Worm (Caenorhabditis elegans): Measurements from ENCODE around the gene F46H5.3.

F46H5.3 gene

DNA sequence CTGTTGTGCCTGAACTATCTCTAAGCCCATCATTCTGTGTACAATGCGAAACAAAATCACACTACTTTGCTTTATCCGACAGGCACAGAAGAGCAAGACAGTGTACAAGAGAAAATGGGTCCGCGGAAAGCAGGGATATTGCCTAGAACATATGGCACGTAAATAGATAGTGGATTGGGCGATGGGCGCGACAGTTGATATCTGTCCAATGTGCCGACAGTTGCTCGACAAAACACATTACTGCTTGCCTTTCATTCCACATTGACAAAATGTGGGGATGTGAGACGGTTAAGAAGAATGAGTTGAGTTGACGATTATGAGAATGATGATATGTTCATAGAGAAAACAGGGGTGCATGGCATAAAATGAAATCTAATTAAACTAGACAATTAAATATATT is 13.4 kb downstream of the F46H5.3 start:
- TF ChIP-seq unc-55 (GFP tag; optimal IDR thresholded peaks at IDR 0.05), result peak; percentile 17
- TF ChIP-seq unc-3 (GFP tag; conservative IDR thresholded peaks at IDR 0.05), result 0 out of 2 replicates have a peak, but pooled peaks have one; percentile 0
- TF ChIP-seq unc-3 (tag; optimal IDR thresholded peaks at IDR 0.05), result no peak
- no peak for TF ChIP-seq fax-1 (tag; optimal IDR thresholded peaks at IDR 0.05)

DNA sequence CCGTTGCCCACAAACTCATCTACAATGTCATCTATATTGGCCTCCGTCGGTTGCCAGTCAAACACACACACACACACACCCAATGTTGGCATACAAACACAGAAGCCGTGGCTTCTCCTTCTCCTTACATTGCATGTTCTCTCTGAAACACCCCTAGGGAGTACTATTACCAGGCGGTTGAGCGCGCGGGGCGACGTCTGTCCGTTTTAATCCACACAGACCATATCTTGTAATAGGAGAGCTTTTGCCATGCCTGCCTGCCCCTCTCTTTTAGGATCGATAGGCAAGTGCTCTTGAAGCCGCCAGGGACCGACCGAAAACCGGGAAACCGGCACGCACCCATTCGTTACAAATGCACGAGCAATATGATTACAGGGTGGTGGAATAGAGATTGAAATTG is 14.0 kb downstream of the F46H5.3 start:
- TF ChIP-seq syd-9 (tag; optimal IDR thresholded peaks at IDR 0.05) (peak; percentile 57), unc-3 (GFP tag; conservative IDR thresholded peaks at IDR 0.05) (0 out of 2 replicates have a peak, but pooled peaks have one; percentile 12), unc-3 (tag; optimal IDR thresholded peaks at IDR 0.05) (no peak), elt-2 (tag; optimal IDR thresholded peaks at IDR 0.05) (no peak), ceh-34 (tag; optimal IDR thresholded peaks at IDR 0.05) (peak; percentile 56), ceh-6 (GFP tag; optimal IDR thresholded peaks at IDR 0.05) (peak; percentile 45), mec-3 (tag; optimal IDR thresholded peaks at IDR 0.05; ENCODE audit: borderline replicate concordance) (peak; percentile 22), K09A11.1 (tag; optimal IDR thresholded peaks at IDR 0.05; ENCODE audit: insufficient read depth) (no peak), ceh-48 (tag; optimal IDR thresholded peaks at IDR 0.05) (peak; percentile 42)

DNA sequence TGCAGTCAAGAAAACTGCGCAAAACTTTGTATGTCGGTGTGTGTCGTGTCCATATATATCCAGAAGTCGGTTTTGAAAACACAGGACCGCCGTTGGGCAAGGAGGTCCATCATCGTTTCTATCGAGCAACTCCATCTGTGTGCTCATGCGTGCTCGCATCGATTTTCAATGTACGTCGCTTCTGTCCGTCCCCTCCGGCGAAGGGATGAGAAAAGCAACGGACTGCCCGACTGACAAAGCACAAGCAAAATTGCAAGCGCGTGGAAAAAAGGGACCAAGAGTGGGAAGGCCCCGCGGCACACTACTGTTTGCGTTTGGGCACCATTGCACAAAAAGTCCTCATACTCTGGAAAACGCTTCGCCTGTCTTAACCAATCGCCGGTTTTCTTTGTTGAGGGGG is 16.1 kb downstream of the F46H5.3 start:
- TF ChIP-seq ceh-48 (tag; optimal IDR thresholded peaks at IDR 0.05), result peak; percentile 84
- TF ChIP-seq T23F11.4 (GFP tag; optimal IDR thresholded peaks at IDR 0.05), result no peak

DNA sequence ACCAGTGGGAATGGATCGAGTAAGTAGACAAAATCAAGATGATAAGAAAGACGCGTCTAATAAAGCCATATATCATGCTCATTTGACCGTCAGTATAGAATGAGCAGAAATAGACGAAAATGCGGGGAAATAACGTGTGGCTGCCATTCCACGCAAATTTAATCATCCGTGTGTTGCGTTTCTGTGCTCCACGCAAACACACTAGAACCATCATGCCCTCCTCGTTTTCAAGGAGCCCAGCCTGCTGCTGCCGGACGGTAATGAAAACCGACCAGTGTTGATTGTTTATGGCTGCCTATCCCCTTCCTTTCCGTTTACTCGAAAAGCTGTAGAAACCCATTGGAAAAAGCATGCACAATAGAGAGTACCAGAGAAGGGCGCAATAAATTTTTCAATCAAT is 18.3 kb downstream of the F46H5.3 start:
- peak; percentile 56 for TF ChIP-seq unc-42 (tag; optimal IDR thresholded peaks at IDR 0.05)
- no peak for TF ChIP-seq nfya-1 (tag; optimal IDR thresholded peaks at IDR 0.05)

DNA sequence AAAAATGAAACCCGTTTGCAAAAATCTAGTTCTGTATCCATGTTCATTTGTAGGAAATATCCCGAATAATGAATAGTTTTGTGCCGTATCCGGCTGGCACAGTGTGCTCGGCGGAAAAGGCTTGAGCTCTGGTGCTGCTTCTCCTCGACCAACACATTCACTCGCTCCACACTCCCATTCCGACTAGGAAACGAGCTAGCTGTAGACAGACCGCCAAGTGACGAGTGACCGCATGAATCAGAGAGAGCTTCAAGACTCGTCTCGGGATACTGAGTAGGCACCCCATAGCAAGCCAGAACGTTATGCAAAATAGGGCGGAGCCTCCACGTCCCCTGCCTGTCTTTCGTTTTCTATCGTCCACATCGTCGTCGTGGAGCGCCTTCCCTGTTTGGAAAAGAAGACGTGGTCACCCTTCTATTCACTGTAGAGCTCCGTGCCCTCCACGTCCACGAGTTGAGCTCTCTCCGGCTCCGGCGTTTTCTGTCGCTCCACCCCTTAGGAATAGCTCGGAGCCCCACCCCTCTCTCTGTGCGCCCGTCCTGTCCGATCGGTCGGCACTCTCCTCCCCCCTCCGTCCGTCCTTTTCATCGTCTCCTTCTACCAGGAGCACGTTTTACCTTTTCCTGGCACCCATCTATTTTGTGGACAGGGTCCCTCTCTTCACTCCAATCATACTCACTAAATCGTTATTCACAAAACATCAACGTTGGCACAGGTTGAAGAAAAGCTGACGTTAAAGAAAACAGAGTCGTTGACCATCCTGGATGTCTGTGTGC is 20.6 kb downstream of the F46H5.3 start, which contains the start of gene syd-9:
Gene syd-9 (plus strand): TSS at position 394 of the 776 bp plus-strand sequence.
- TF ChIP-seq C08G9.2 (tag; optimal IDR thresholded peaks at IDR 0.05), result no peak
- no peak for TF ChIP-seq ceh-18 (tag; optimal IDR thresholded peaks at IDR 0.05)
- no peak for TF ChIP-seq lin-11 (tag; optimal IDR thresholded peaks at IDR 0.05)
- no peak for TF ChIP-seq madf-2 (tag; optimal IDR thresholded peaks at IDR 0.05)
- no peak for TF ChIP-seq tbx-7 (tag; optimal IDR thresholded peaks at IDR 0.05)
- TF ChIP-seq mec-3 (tag; optimal IDR thresholded peaks at IDR 0.05; ENCODE audit: borderline replicate concordance), result no peak
- no peak for TF ChIP-seq K09A11.1 (tag; optimal IDR thresholded peaks at IDR 0.05; ENCODE audit: insufficient read depth)
- TF ChIP-seq elt-4 (tag; optimal IDR thresholded peaks at IDR 0.05), result no peak
- no peak for TF ChIP-seq rnt-1 (tag; optimal IDR thresholded peaks at IDR 0.05)
- no peak for TF ChIP-seq ceh-48 (tag; optimal IDR thresholded peaks at IDR 0.05)
- no peak for TF ChIP-seq tbx-2 (tag; optimal IDR thresholded peaks at IDR 0.05)
- TF ChIP-seq pros-1 (tag; optimal IDR thresholded peaks at IDR 0.05), result no peak
- TF ChIP-seq fax-1 (tag; optimal IDR thresholded peaks at IDR 0.05), result no peak

DNA sequence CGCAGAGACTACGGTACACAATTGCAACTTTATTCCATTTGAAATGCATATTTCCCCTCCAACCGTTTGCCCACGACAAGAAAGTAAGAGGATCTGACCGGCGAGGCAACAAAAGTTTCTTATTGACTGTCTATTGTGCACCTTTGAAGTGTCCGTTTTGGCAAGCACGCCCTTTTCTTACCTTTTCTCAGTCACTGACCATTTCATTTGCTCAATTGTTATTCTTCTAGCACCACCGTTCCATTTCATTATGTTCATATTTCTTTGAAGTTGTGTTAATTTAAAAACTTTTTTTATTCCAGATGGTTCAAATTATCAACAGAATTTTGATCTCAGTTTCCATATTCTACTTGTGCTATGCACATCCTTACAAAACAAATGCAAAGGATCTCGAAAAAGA is 27.1 kb downstream of the F46H5.3 start, which contains the start of gene spp-22:
Gene spp-22 (plus strand): TSS at position 301 of the 400 bp plus-strand sequence.
- TF ChIP-seq ceh-14 (tag; optimal IDR thresholded peaks at IDR 0.05), result no peak

DNA sequence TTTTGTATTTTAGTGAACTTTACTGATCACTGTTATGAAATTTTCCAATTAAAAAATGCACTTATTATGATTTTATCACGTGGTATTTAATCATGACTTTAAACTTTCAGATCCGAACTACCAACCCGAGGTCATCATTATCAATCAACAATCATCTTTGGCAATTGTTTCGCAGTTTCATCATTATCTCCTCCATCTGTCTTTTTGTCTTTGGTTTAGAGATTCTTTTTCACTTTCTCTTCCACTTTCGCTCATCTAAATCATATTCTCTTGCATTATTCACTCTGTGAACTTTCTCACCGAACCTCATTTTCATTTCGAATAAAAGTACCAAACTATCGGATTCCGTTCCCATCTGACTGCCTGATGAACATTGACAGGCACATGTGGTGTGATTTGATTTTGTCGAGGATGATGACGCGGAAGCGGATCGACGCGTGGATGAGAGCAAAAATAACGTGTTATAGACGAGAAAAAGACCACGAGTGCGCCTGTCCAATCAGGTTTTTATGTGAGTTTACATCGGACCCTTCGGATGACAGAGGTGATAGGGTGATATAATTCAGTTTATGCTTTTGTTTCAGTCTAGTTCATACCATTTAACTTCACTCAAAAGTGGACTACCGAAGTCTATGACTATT is 27.9 kb downstream of the F46H5.3 start:
- TF ChIP-seq unc-55 (GFP tag; optimal IDR thresholded peaks at IDR 0.05) (peak; percentile 46), pat-9 (tag; optimal IDR thresholded peaks at IDR 0.05) (no peak)

Data from whole organism, late embryonic.